Fruit fly (Drosophila melanogaster): ENCODE measurements around the gene sals.

The sals gene

dm6 chr3R:11412371-11412770, 39.2 kb downstream of the sals start, which contains the start of gene Ipo9:
TSS of gene Ipo9 (plus strand) at chr3R:11412522.
- TF ChIP-seq CG8319 (GFP tag; optimal IDR thresholded peaks at IDR 0.05) (no peak), CG6163 (GFP tag; IDR thresholded peaks at IDR 0.05) (no peak), CG7368 (GFP tag; optimal IDR thresholded peaks at IDR 0.05) (no peak), CG6808 (GFP tag; optimal IDR thresholded peaks at IDR 0.05) (no peak), svp (GFP tag) (no peak), CG34406 (GFP tag; optimal IDR thresholded peaks at IDR 0.05) (no peak), CG6854 (GFP tag; optimal IDR thresholded peaks at IDR 0.05) (no peak), Ets96B (tag; optimal IDR thresholded peaks at IDR 0.05) (no peak), dac (GFP tag; optimal IDR thresholded peaks at IDR 0.05) (no peak), pdm3 (GFP tag; optimal IDR thresholded peaks at IDR 0.05) (no peak), Hr38 (GFP tag; optimal IDR thresholded peaks at IDR 0.05) (no peak), vri (GFP tag; optimal IDR thresholded peaks at IDR 0.05) (no peak), salr (GFP tag; optimal IDR thresholded peaks at IDR 0.05) (no peak), achi (GFP tag; optimal IDR thresholded peaks at IDR 0.05) (no peak), CG15336 (GFP tag; IDR thresholded peaks at IDR 0.05) (no peak)

dm6 chr3R:11409667-11410137, 41.9 kb downstream of the sals start, which contains the start of the genes mgr and Irbp:
TSS of gene mgr (minus strand) at chr3R:11409875.
TSS of gene Irbp (plus strand) at chr3R:11410047.
- TF ChIP-seq CG6854 (GFP tag; optimal IDR thresholded peaks at IDR 0.05) = no peak
- peak; percentile 91 for TF ChIP-seq Gug (GFP tag; IDR thresholded peaks at IDR 0.05)
- TF ChIP-seq CG6792 (GFP tag; optimal IDR thresholded peaks at IDR 0.05) = peak; percentile 79
- peak; percentile 76 for TF ChIP-seq CG11762 (GFP tag; optimal IDR thresholded peaks at IDR 0.05; ENCODE audit: insufficient read depth)
- TF ChIP-seq dac (GFP tag; optimal IDR thresholded peaks at IDR 0.05) = peak; percentile 78
- no peak for TF ChIP-seq spab (GFP tag; optimal IDR thresholded peaks at IDR 0.05)
- TF ChIP-seq Sox15 (GFP tag; optimal IDR thresholded peaks at IDR 0.05) = peak; percentile 65
- peak; percentile 62 for TF ChIP-seq Blimp-1 (GFP tag; optimal IDR thresholded peaks at IDR 0.05)
- peak; percentile 75 for TF ChIP-seq lz (GFP tag; optimal IDR thresholded peaks at IDR 0.05)
- peak; percentile 90 for TF ChIP-seq achi (GFP tag; optimal IDR thresholded peaks at IDR 0.05)
- TF ChIP-seq CG6808 (GFP tag; optimal IDR thresholded peaks at IDR 0.05) = no peak
- TF ChIP-seq CG32006 (GFP tag; optimal IDR thresholded peaks at IDR 0.05) = peak; percentile 87
- peak; percentile 49 for TF ChIP-seq Ets21C (GFP tag; optimal IDR thresholded peaks at IDR 0.05)
- TF ChIP-seq Met (GFP tag; optimal IDR thresholded peaks at IDR 0.05) = no peak
- no peak for TF ChIP-seq Eip78C (GFP tag)
- peak; percentile 58 for TF ChIP-seq CG16779 (tag; optimal IDR thresholded peaks at IDR 0.05)
- no peak for TF ChIP-seq Sox102F (GFP tag; optimal IDR thresholded peaks at IDR 0.05)
- peak; percentile 84 for TF ChIP-seq CG10669 (GFP tag; optimal IDR thresholded peaks at IDR 0.05)
- TF ChIP-seq Lpt (GFP tag; optimal IDR thresholded peaks at IDR 0.05) = peak; percentile 59
- TF ChIP-seq CG10631 (GFP tag; optimal IDR thresholded peaks at IDR 0.05) = peak; percentile 92
- TF ChIP-seq Hr4 (GFP tag; optimal IDR thresholded peaks at IDR 0.05) = no peak
- peak; percentile 92 for TF ChIP-seq svp (GFP tag)
- TF ChIP-seq net (GFP tag; optimal IDR thresholded peaks at IDR 0.05) = peak; percentile 77
- TF ChIP-seq vri (GFP tag; optimal IDR thresholded peaks at IDR 0.05) = no peak
- no peak for TF ChIP-seq CG4318 (GFP tag; optimal IDR thresholded peaks at IDR 0.05)
- TF ChIP-seq CG3919 (GFP tag; optimal IDR thresholded peaks at IDR 0.05) = peak; percentile 85
- peak; percentile 83 for TF ChIP-seq esn (GFP tag; optimal IDR thresholded peaks at IDR 0.05)
- no peak for TF ChIP-seq Hr38 (GFP tag; optimal IDR thresholded peaks at IDR 0.05)
- TF ChIP-seq fd59A (GFP tag; optimal IDR thresholded peaks at IDR 0.05) = peak; percentile 54
- peak; percentile 60 for TF ChIP-seq cyc (GFP tag; optimal IDR thresholded peaks at IDR 0.05)
- TF ChIP-seq CG31627 (GFP tag; optimal IDR thresholded peaks at IDR 0.05) = peak; percentile 61
- peak; percentile 90 for TF ChIP-seq eg (GFP tag; IDR thresholded peaks at IDR 0.05)
- no peak for TF ChIP-seq Eip93F (GFP tag; optimal IDR thresholded peaks at IDR 0.05)
- peak; percentile 90 for TF ChIP-seq CG34406 (GFP tag; optimal IDR thresholded peaks at IDR 0.05)
- no peak for TF ChIP-seq Smox (GFP tag; optimal IDR thresholded peaks at IDR 0.05)
- TF ChIP-seq CG1621 (tag; optimal IDR thresholded peaks at IDR 0.05) = peak; percentile 69
- TF ChIP-seq Eip75B (GFP tag; optimal IDR thresholded peaks at IDR 0.05) = no peak
- peak; percentile 71 for TF ChIP-seq Ets96B (tag; optimal IDR thresholded peaks at IDR 0.05)
- TF ChIP-seq dsx (GFP tag; optimal IDR thresholded peaks at IDR 0.05; ENCODE audit: poor library complexity, severe bottlenecking) = peak; percentile 86
- TF ChIP-seq CG3032 (tag; optimal IDR thresholded peaks at IDR 0.05) = peak; percentile 90
- TF ChIP-seq topi (GFP tag; optimal IDR thresholded peaks at IDR 0.05) = peak; percentile 76
- peak; percentile 85 for TF ChIP-seq OdsH (GFP tag; optimal IDR thresholded peaks at IDR 0.05)
- peak; percentile 62 for TF ChIP-seq CG11902 (GFP tag; optimal IDR thresholded peaks at IDR 0.05)

All from whole organism, prepupa.